Fruit fly (Drosophila melanogaster) whole organism, prepupa: Measurements from ENCODE around the gene hyx.

Experiments
- CG10631 ChIP-seq: fragments of 200-800 bp; sonication (Bioruptor generic); optimal IDR thresholded peaks from 2 replicates; lab custom pipeline; 2016; ENCODE audit warnings: missing biosample characterization, missing genetic modification characterization
- CG11762 ChIP-seq: fragments of 200-800 bp; sonication (Bioruptor generic); optimal IDR thresholded peaks from 3 replicates; lab custom pipeline; 2016; ENCODE audit warnings: missing biosample characterization, missing genetic modification characterization; ENCODE audit not compliant: insufficient read depth
- CG1621 ChIP-seq: fragments of 200-800 bp; sonication (Bioruptor generic); optimal IDR thresholded peaks from 3 replicates; lab custom pipeline; 2018; ENCODE audit warnings: missing biosample characterization, mild to moderate bottlenecking, missing genetic modification characterization
- CG34406 ChIP-seq: fragments of 200-800 bp; sonication (Bioruptor generic); optimal IDR thresholded peaks from 3 replicates; lab custom pipeline; 2016; ENCODE audit warnings: missing biosample characterization, missing genetic modification characterization
- CG8632 ChIP-seq: fragments of 200-800 bp; sonication (Bioruptor generic); optimal IDR thresholded peaks from 3 replicates; lab custom pipeline; 2016; ENCODE audit warnings: missing biosample characterization, missing genetic modification characterization
- CG9139 ChIP-seq: fragments of 200-800 bp; sonication (Bioruptor generic); optimal IDR thresholded peaks from 3 replicates; lab custom pipeline; 2017; ENCODE audit warnings: missing biosample characterization, mild to moderate bottlenecking, missing genetic modification characterization
- Eip78C ChIP-seq: fragments of 200-800 bp; sonication (Bioruptor generic); peaks from one replicate; lab custom pipeline; 2016; ENCODE audit warnings: missing biosample characterization, missing genetic modification characterization
- Eip93F ChIP-seq: fragments of 200-800 bp; sonication (Bioruptor generic); optimal IDR thresholded peaks from 2 replicates; lab custom pipeline; 2016; ENCODE audit warnings: missing biosample characterization, mild to moderate bottlenecking, missing genetic modification characterization
- Ets21C ChIP-seq: fragments of 200-800 bp; sonication (Bioruptor generic); optimal IDR thresholded peaks from 3 replicates; lab custom pipeline; 2016; ENCODE audit warnings: missing biosample characterization, missing genetic modification characterization
- Ets96B ChIP-seq: fragments of 200-800 bp; optimal IDR thresholded peaks from 2 replicates; lab custom pipeline; 2019; ENCODE audit warnings: missing biosample characterization, mild to moderate bottlenecking, missing genetic modification characterization, moderate library complexity
- Gug ChIP-seq: fragments of 200-800 bp; sonication (Bioruptor generic); IDR thresholded peaks from 2 replicates; pipeline ENCODE4 v1.3.6; 2022; ENCODE audit warnings: missing biosample characterization, missing genetic modification characterization
- Hr39 ChIP-seq: fragments of 200-800 bp; sonication (Bioruptor generic); optimal IDR thresholded peaks from 2 replicates; lab custom pipeline; 2016; ENCODE audit warnings: missing biosample characterization, missing genetic modification characterization
- Lpt ChIP-seq: fragments of 200-800 bp; sonication (Bioruptor generic); optimal IDR thresholded peaks from 3 replicates; lab custom pipeline; 2016; ENCODE audit warnings: missing biosample characterization, missing genetic modification characterization
- OdsH ChIP-seq: fragments of 200-800 bp; sonication (Bioruptor generic); optimal IDR thresholded peaks from 3 replicates; lab custom pipeline; 2016; ENCODE audit warnings: missing biosample characterization, missing genetic modification characterization
- Sox102F ChIP-seq: fragments of 200-800 bp; sonication (Bioruptor generic); optimal IDR thresholded peaks from 2 replicates; lab custom pipeline; 2016; ENCODE audit warnings: missing biosample characterization, mild to moderate bottlenecking, missing genetic modification characterization
- Sox15 ChIP-seq: fragments of 200-800 bp; sonication (Bioruptor generic); optimal IDR thresholded peaks from 3 replicates; lab custom pipeline; 2016; ENCODE audit warnings: missing biosample characterization, missing genetic modification characterization
- acj6 ChIP-seq: fragments of 200-800 bp; sonication (Bioruptor generic); optimal IDR thresholded peaks from 3 replicates; lab custom pipeline; 2016; ENCODE audit warnings: missing biosample characterization, missing genetic modification characterization
- cyc ChIP-seq: fragments of 200-800 bp; sonication (Bioruptor generic); optimal IDR thresholded peaks from 3 replicates; lab custom pipeline; 2016; ENCODE audit warnings: missing biosample characterization, missing genetic modification characterization
- dsx ChIP-seq: fragments of 200-800 bp; optimal IDR thresholded peaks from 3 replicates; lab custom pipeline; 2019; ENCODE audit warnings: missing biosample characterization, mild to moderate bottlenecking, missing genetic modification characterization, moderate library complexity; ENCODE audit not compliant: poor library complexity, severe bottlenecking
- esn ChIP-seq: fragments of 200-800 bp; sonication (Bioruptor generic); optimal IDR thresholded peaks from 2 replicates; lab custom pipeline; 2016; ENCODE audit warnings: missing biosample characterization, mild to moderate bottlenecking, missing genetic modification characterization, moderate library complexity
- fd59A ChIP-seq: fragments of 200-800 bp; sonication (Bioruptor generic); optimal IDR thresholded peaks from 2 replicates; lab custom pipeline; 2017; ENCODE audit warnings: missing biosample characterization, mild to moderate bottlenecking, missing genetic modification characterization, missing genetic modification reagents
- fkh ChIP-seq: fragments of 200-800 bp; sonication (Bioruptor generic); optimal IDR thresholded peaks from 3 replicates; lab custom pipeline; 2017; ENCODE audit warnings: missing biosample characterization, mild to moderate bottlenecking, missing genetic modification characterization, moderate library complexity
- net ChIP-seq: fragments of 200-800 bp; sonication (Bioruptor generic); optimal IDR thresholded peaks from 3 replicates; lab custom pipeline; 2016; ENCODE audit warnings: missing biosample characterization, missing genetic modification characterization
- pdm3 ChIP-seq: fragments of 200-800 bp; sonication (Bioruptor generic); optimal IDR thresholded peaks from 3 replicates; lab custom pipeline; 2016; ENCODE audit warnings: missing biosample characterization, missing genetic modification characterization
- spab ChIP-seq: fragments of 200-800 bp; sonication (Bioruptor generic); optimal IDR thresholded peaks from 2 replicates; lab custom pipeline; 2017; ENCODE audit warnings: missing biosample characterization, mild to moderate bottlenecking, missing genetic modification characterization, missing genetic modification reagents
- ss ChIP-seq, 2 experiments: fragments of 200-800 bp; sonication (Bioruptor generic); optimal IDR thresholded peaks; 2 replicates in 1 of 2; 3 replicates in 1 of 2; lab custom pipeline; 2017 to 2018; ENCODE audit warnings: mild to moderate bottlenecking in 2 of 2, missing biosample characterization in 2 of 2, missing genetic modification characterization in 2 of 2, moderate library complexity in 1 of 2
- svp ChIP-seq: fragments of 200-800 bp; sonication (Bioruptor generic); peaks from one replicate; lab custom pipeline; 2016; ENCODE audit warnings: missing biosample characterization, missing genetic modification characterization
- topi ChIP-seq: fragments of 200-800 bp; sonication (Bioruptor generic); optimal IDR thresholded peaks from 3 replicates; lab custom pipeline; 2016; ENCODE audit warnings: missing biosample characterization, missing genetic modification characterization
- vri ChIP-seq: fragments of 200-800 bp; sonication (Bioruptor generic); optimal IDR thresholded peaks from 3 replicates; lab custom pipeline; 2016; ENCODE audit warnings: missing biosample characterization, mild to moderate bottlenecking, missing genetic modification characterization

Gene hyx

DNA sequence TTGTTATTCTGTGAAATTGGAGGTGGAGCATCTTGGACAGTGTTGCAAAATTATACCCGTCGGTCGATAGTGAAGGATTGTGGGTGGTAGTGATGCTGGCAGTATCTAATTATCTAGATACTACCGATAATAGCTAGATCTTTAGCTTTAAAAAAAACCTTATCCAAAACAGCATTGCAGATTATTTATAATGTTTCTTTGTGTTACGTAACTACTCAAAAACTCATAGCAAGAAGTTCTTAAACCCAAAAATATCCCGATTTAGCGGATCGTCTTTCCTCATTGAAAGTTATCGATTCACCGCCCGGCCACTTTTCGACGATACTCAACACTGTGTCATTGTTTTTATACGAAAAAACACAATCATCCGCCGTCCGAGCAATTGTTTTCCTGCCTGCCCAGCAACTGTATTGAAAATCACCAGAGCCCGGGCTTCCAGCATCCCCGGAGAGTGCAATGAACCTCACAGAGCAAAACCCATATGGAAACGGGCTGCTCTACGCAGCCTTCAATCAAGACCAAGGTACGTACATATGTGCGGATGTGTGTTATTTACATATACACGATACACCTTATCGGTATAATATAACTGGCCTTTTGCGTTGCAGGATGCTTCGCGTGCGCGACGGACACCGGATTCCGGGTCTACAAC lies 45.5 kb upstream of the hyx start, which contains the start of gene CG11975 (continued):
- peak; percentile 82 for TF ChIP-seq OdsH
- TF ChIP-seq Sox15 (GFP tag; lab: Kevin White, UChicago): peak; percentile 53
- peak; percentile 56 for TF ChIP-seq fd59A (GFP tag; lab: Kevin White, UChicago)
- peak; percentile 77 for TF ChIP-seq CG10631 (GFP tag; lab: Kevin White, UChicago)
- TF ChIP-seq dsx (GFP tag; lab: Kevin White, UChicago): no peak
- no peak for TF ChIP-seq CG11762
- TF ChIP-seq cyc (GFP tag; lab: Kevin White, UChicago): peak; percentile 79
- TF ChIP-seq Eip93F: no peak
- TF ChIP-seq topi: peak; percentile 80
- no peak for TF ChIP-seq ss (GFP tag; optimal IDR thresholded peaks at IDR 0.05; lab: Kevin White, UChicago)
- no peak for TF ChIP-seq spab (GFP tag; lab: Kevin White, UChicago)
- no peak for TF ChIP-seq CG1621 (tag; lab: Kevin White, UChicago)

DNA sequence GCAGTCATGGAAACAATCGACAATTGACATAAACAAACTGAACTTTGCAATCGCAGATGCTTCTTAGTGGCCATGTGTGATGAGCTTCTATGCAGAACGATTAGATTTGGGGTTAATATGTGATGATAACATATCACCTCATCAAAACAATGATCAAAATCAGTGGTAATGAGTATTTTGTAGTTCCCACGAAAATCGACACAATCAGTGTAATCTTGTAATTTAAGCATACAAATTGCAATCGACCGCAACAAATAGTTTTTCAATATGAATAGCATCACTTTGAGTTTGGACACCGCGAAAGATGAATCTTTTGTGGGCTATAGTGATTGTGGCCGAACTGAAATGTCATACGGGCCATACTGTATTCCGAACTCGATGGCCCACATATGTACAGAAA lies 41.2 kb upstream of the hyx start, which contains the start of gene CG11977:
TSS of gene CG11977 (plus strand) at position 301 of the 400 bp plus-strand sequence.
- TF ChIP-seq OdsH: no peak
- no peak for TF ChIP-seq CG10631 (GFP tag; lab: Kevin White, UChicago)
- TF ChIP-seq Sox15 (GFP tag; lab: Kevin White, UChicago): no peak
- TF ChIP-seq Hr39 (GFP tag; lab: Kevin White, UChicago): no peak
- no peak for TF ChIP-seq ss (GFP tag; optimal IDR thresholded peaks at IDR 0.05; lab: Kevin White, UChicago)
- TF ChIP-seq, all 60 proteins: peak for 0

DNA sequence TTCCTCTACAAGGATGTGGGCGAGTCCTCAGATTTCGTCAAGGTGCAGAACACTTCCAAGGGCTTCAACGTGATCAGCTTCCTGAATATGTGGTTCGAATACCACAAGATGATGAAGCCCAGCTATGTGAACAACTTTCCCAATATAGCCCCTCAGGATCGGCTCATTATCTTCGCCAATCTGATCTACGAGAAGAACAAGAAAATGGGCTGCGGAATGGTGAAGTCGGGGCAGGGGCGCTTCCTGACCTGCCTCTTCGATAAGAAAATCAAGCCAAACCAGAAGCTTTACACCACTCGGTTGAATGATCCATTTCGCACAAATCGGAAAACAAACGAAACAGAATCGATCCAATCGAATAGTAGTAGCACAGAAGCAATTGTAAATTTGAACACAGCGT lies 40.3 kb upstream of the hyx start:
- no peak for TF ChIP-seq fkh (GFP tag; lab: Kevin White, UChicago)
- peak; percentile 98 for TF ChIP-seq svp (GFP tag; lab: Kevin White, UChicago)

DNA sequence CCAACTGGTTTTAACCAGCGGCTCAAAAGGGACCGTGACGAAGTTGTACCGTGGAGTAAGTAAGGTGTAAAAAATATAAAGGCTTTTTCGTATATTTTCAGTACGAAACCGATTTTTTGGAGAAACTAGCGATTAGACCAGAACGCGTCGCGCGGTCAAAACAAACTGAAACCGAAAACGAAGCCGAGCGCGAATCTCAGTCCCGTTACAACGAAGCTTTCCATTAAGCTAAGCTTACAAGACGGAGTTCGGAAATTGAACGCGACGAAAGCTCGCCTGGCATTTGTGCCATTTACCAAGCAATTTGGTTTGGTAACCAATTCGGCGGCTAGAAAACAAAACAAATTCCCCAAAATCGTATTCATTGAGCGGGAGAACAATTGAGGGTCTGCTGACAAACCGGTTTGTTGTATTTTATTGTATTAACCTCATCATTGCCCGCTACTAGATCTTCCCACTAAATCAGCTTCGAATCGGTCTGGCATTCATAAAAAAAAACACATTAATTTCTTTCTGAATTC lies 36.8 kb upstream of the hyx start:
- TF ChIP-seq Lpt (GFP tag; lab: Kevin White, UChicago) (no peak), Sox15 (GFP tag; lab: Kevin White, UChicago) (no peak), CG9139 (GFP tag; lab: Kevin White, UChicago) (no peak), CG10631 (GFP tag; lab: Kevin White, UChicago) (no peak), Ets96B (tag; lab: Kevin White, UChicago) (no peak), Gug (GFP tag; lab: Robert Waterston, UW) (no peak), cyc (GFP tag; lab: Kevin White, UChicago) (no peak), pdm3 (GFP tag; lab: Kevin White, UChicago) (no peak), net (GFP tag; lab: Kevin White, UChicago) (no peak), CG11762 (no peak), CG1621 (tag; lab: Kevin White, UChicago) (no peak)

DNA sequence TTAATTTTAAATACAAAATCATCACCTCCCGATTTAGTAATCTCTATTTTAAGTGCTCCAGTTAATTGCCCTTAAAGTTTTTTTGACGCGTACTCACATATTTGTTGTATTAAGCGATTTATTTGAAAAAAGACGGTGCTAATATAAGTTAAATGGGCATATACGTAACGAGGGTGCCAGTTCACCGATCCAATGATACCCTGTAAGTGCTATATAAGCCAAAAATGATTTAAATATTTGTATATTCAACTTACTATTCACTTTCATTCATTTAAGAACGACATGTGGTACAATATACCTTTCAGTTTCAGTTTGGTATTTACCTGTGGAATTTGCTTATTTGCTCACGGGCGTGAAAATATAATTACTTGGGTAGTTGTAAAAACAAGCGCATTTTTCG lies 36.0 kb upstream of the hyx start:
- TF ChIP-seq CG8632 (GFP tag; lab: Kevin White, UChicago) (no peak), Eip78C (GFP tag; lab: Kevin White, UChicago) (peak; percentile 6), fkh (GFP tag; lab: Kevin White, UChicago) (peak; percentile 19), CG34406 (GFP tag; lab: Kevin White, UChicago) (no peak), topi (peak; percentile 1)

DNA sequence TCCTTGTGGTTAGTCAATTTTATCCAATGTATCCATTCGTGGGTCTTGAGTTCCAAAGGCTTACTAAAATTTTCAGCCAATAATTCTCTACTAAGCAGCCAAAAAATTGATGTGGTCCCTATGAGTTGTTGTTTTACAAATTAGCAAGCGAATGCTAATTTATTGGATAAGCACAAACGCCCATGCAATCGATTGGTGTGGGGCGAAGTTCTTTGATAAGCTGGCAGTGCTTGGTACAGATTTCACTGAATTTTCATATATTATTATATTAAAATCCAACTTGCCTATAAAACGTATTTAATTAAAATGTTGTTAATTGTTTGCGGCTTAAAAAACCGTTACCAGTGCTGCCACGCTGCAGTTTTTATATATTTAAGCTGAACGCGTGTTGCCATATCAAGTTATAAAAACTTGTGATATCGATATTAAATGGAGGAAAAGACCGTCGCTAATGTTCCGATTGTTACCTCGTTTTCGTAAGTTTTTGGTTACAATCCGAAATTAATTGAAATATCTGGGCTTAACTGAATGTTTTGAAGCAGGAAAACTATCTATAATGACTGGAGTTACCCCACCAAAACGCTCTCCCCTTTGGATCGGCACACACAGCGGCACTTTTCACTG lies 34.8 kb upstream of the hyx start, which contains the start of the genes CG31100 and CG11980:
TSS of gene CG31100 (minus strand) at position 51 of the 624 bp plus-strand sequence.
TSS of gene CG11980 (plus strand) at position 418 of the 624 bp plus-strand sequence.
- no peak for TF ChIP-seq acj6 (GFP tag; lab: Kevin White, UChicago)
- no peak for TF ChIP-seq vri (GFP tag; lab: Kevin White, UChicago)
- peak; percentile 32 for TF ChIP-seq fkh (GFP tag; lab: Kevin White, UChicago)
- TF ChIP-seq Ets21C: no peak
- peak; percentile 33 for TF ChIP-seq esn
- no peak for TF ChIP-seq Ets96B (tag; lab: Kevin White, UChicago)
- no peak for TF ChIP-seq CG34406 (GFP tag; lab: Kevin White, UChicago)
- TF ChIP-seq Sox102F (GFP tag; lab: Kevin White, UChicago): no peak
